Fruit fly (Drosophila melanogaster) whole organism, embryonic: ENCODE data around the gene CG4074.

Experiments used
- Atf3 ChIP-seq: fragments of 200-800 bp; sonication (Bioruptor generic); optimal IDR thresholded peaks from 3 replicates; lab custom pipeline; 2016; ENCODE audit warnings: missing biosample characterization, missing genetic modification characterization
- B-H2 ChIP-seq: fragments of 200-800 bp; sonication (Bioruptor generic); optimal IDR thresholded peaks from 2 replicates; lab custom pipeline; 2018; ENCODE audit warnings: missing biosample characterization, mild to moderate bottlenecking, missing genetic modification characterization
- BEAF-32 ChIP-seq: fragments of 200-800 bp; sonication (Bioruptor generic); optimal IDR thresholded peaks from 3 replicates; lab custom pipeline; 2017; ENCODE audit warnings: missing biosample characterization, missing genetic modification characterization, mild to moderate bottlenecking, moderate library complexity, missing genetic modification reagents
- Bdp1 ChIP-seq: fragments of 200-800 bp; sonication (Bioruptor generic); optimal IDR thresholded peaks from 3 replicates; lab custom pipeline; 2016; ENCODE audit warnings: missing biosample characterization, missing genetic modification characterization
- CG12659 ChIP-seq: fragments of 200-800 bp; sonication (Bioruptor generic); optimal IDR thresholded peaks from 3 replicates; lab custom pipeline; 2017; ENCODE audit warnings: mild to moderate bottlenecking, missing biosample characterization, missing genetic modification reagents, missing genetic modification characterization
- CG14014 ChIP-seq: fragments of 200-800 bp; sonication (Bioruptor generic); IDR thresholded peaks from 2 replicates; pipeline ENCODE4 v1.3.6; 2022; ENCODE audit warnings: missing biosample characterization, missing genetic modification characterization
- CG14710 ChIP-seq: fragments of 200-800 bp; sonication (Bioruptor generic); optimal IDR thresholded peaks from 3 replicates; lab custom pipeline; 2019; ENCODE audit warnings: missing biosample characterization, mild to moderate bottlenecking, missing genetic modification characterization, moderate library complexity
- CG1603 ChIP-seq: fragments of 200-800 bp; sonication (Bioruptor generic); optimal IDR thresholded peaks from 2 replicates; lab custom pipeline; 2019; ENCODE audit warnings: missing biosample characterization, mild to moderate bottlenecking, missing genetic modification characterization, moderate library complexity
- CG2120 ChIP-seq: fragments of 200-800 bp; sonication (Bioruptor generic); optimal IDR thresholded peaks from 3 replicates; lab custom pipeline; 2016; ENCODE audit warnings: missing biosample characterization, missing genetic modification characterization
- CG3838 ChIP-seq: fragments of 200-800 bp; sonication (Bioruptor generic); optimal IDR thresholded peaks from 3 replicates; lab custom pipeline; 2016; ENCODE audit warnings: missing biosample characterization, missing genetic modification characterization
- CG4424 ChIP-seq: fragments of 200-800 bp; sonication (Bioruptor generic); optimal IDR thresholded peaks from 3 replicates; lab custom pipeline; 2016; ENCODE audit warnings: missing biosample characterization, missing genetic modification characterization
- CG4730 ChIP-seq: fragments of 200-800 bp; sonication (Bioruptor generic); IDR thresholded peaks from 2 replicates; pipeline ENCODE4 v1.3.6; 2022; ENCODE audit warnings: missing biosample characterization, missing genetic modification characterization
- CG5180 ChIP-seq: fragments of 200-800 bp; sonication (Bioruptor generic); optimal IDR thresholded peaks from 3 replicates; lab custom pipeline; 2017; ENCODE audit warnings: missing biosample characterization, missing genetic modification characterization, mild to moderate bottlenecking, moderate library complexity, missing genetic modification reagents
- CG7963 ChIP-seq: fragments of 200-800 bp; sonication (Bioruptor generic); IDR thresholded peaks from 3 replicates; pipeline ENCODE4 v1.3.6; 2022; ENCODE audit warnings: missing biosample characterization, missing genetic modification characterization; ENCODE audit not compliant: partially characterized antibody
- CG9609 ChIP-seq: fragments of 200-800 bp; sonication (Bioruptor generic); optimal IDR thresholded peaks from 3 replicates; lab custom pipeline; 2016; ENCODE audit warnings: missing biosample characterization, missing genetic modification characterization
- CG9817 ChIP-seq: fragments of 200-800 bp; sonication (Bioruptor generic); optimal IDR thresholded peaks from 2 replicates; lab custom pipeline; 2018; ENCODE audit warnings: missing biosample characterization, mild to moderate bottlenecking, missing genetic modification characterization, moderate library complexity
- Deaf1 ChIP-seq: fragments of 200-800 bp; optimal IDR thresholded peaks from 3 replicates; lab custom pipeline; 2019; ENCODE audit warnings: missing biosample characterization, mild to moderate bottlenecking, missing genetic modification characterization, moderate library complexity
- Doc2 ChIP-seq: fragments of 200-800 bp; sonication (Bioruptor generic); IDR thresholded peaks from 2 replicates; pipeline ENCODE4 v1.3.6; 2022; ENCODE audit warnings: missing biosample characterization, missing genetic modification characterization
- Ets65A ChIP-seq: fragments of 200-800 bp; sonication (Bioruptor generic); peaks from one replicate; lab custom pipeline; 2016; ENCODE audit warnings: missing biosample characterization, missing genetic modification characterization
- Hey ChIP-seq: fragments of 200-800 bp; sonication (Bioruptor generic); optimal IDR thresholded peaks from 3 replicates; lab custom pipeline; 2018; ENCODE audit warnings: missing biosample characterization, mild to moderate bottlenecking, missing genetic modification characterization
- Hmr ChIP-seq: fragments of 200-800 bp; sonication (Bioruptor generic); optimal IDR thresholded peaks from 3 replicates; lab custom pipeline; 2017; ENCODE audit warnings: mild to moderate bottlenecking, missing biosample characterization, missing genetic modification reagents, missing genetic modification characterization
- Hr51 ChIP-seq, 2 experiments: fragments of 200-800 bp; sonication (Bioruptor generic); optimal IDR thresholded peaks; 2 replicates in 1 of 2; 3 replicates in 1 of 2; lab custom pipeline; 2016 to 2018; ENCODE audit warnings: missing biosample characterization in 2 of 2, missing genetic modification characterization in 2 of 2, mild to moderate bottlenecking in 1 of 2, moderate library complexity in 1 of 2
- NC2β ChIP-seq: fragments of 200-800 bp; sonication (Bioruptor generic); optimal IDR thresholded peaks from 2 replicates; lab custom pipeline; 2016; ENCODE audit warnings: missing biosample characterization, missing genetic modification characterization
- NFAT ChIP-seq: fragments of 200-800 bp; sonication (Bioruptor generic); IDR thresholded peaks from 2 replicates; pipeline ENCODE4 v1.3.6; 2022; ENCODE audit warnings: missing biosample characterization, missing genetic modification characterization
- Poxn ChIP-seq: fragments of 200-800 bp; sonication (Bioruptor generic); IDR thresholded peaks from 2 replicates; pipeline ENCODE4 v1.3.6; 2022; ENCODE audit warnings: missing biosample characterization, missing genetic modification characterization
- Rfx ChIP-seq: fragments of 200-800 bp; sonication (Bioruptor generic); IDR thresholded peaks from 2 replicates; pipeline ENCODE4 v1.3.6; 2022; ENCODE audit warnings: missing biosample characterization, missing genetic modification characterization
- Rx ChIP-seq: fragments of 200-800 bp; sonication (Bioruptor generic); IDR thresholded peaks from 2 replicates; pipeline ENCODE4 v1.3.6; 2022; ENCODE audit warnings: missing biosample characterization, missing genetic modification characterization
- Six4 ChIP-seq: fragments of 200-800 bp; sonication (Bioruptor generic); optimal IDR thresholded peaks from 2 replicates; lab custom pipeline; 2016; ENCODE audit warnings: missing biosample characterization, missing genetic modification characterization
- Ssrp ChIP-seq: fragments of 200-800 bp; sonication (Bioruptor generic); optimal IDR thresholded peaks from 2 replicates; lab custom pipeline; 2018; ENCODE audit warnings: missing biosample characterization, mild to moderate bottlenecking, missing genetic modification characterization, moderate library complexity
- TFAM ChIP-seq: fragments of 200-800 bp; sonication (Bioruptor generic); optimal IDR thresholded peaks from 2 replicates; lab custom pipeline; 2017; ENCODE audit warnings: missing biosample characterization, missing genetic modification characterization, inconsistent platforms
- Taf1 ChIP-seq: fragments of 200-800 bp; sonication (Bioruptor generic); IDR thresholded peaks from 2 replicates; pipeline ENCODE4 v1.3.6; 2022; ENCODE audit warnings: missing biosample characterization, missing genetic modification characterization
- ara ChIP-seq: fragments of 200-800 bp; sonication (Bioruptor generic); IDR thresholded peaks from 2 replicates; pipeline ENCODE4 v1.3.6; 2022; ENCODE audit warnings: missing biosample characterization, missing genetic modification characterization
- chif ChIP-seq, 2 experiments: fragments of 200-800 bp; sonication (Bioruptor generic); optimal IDR thresholded peaks; 3 replicates each; lab custom pipeline; 2016; ENCODE audit warnings: missing biosample characterization in 2 of 2, missing genetic modification characterization in 2 of 2
- chm ChIP-seq: fragments of 200-800 bp; sonication (Bioruptor generic); IDR thresholded peaks from 2 replicates; pipeline ENCODE4 v1.3.6; 2022; ENCODE audit warnings: missing biosample characterization, missing genetic modification characterization
- chn ChIP-seq: fragments of 200-800 bp; sonication (Bioruptor generic); optimal IDR thresholded peaks from 2 replicates; lab custom pipeline; 2016; ENCODE audit warnings: missing biosample characterization, missing genetic modification characterization
- crc ChIP-seq: fragments of 200-800 bp; sonication (Bioruptor generic); optimal IDR thresholded peaks from 2 replicates; lab custom pipeline; 2016; ENCODE audit warnings: missing biosample characterization, missing genetic modification characterization
- croc ChIP-seq: fragments of 200-800 bp; sonication (Bioruptor generic); conservative IDR thresholded peaks from 3 replicates; pipeline ENCODE4 v1.3.6; 2022; ENCODE audit warnings: missing biosample characterization, missing genetic modification characterization
- dati ChIP-seq: fragments of 200-800 bp; sonication (Bioruptor generic); IDR thresholded peaks from 2 replicates; pipeline ENCODE4 v1.3.6; 2022; ENCODE audit warnings: missing biosample characterization, missing genetic modification characterization
- dmrt11E ChIP-seq: fragments of 200-800 bp; sonication (Bioruptor generic); optimal IDR thresholded peaks from 3 replicates; lab custom pipeline; 2018; ENCODE audit warnings: missing biosample characterization, mild to moderate bottlenecking, missing genetic modification characterization, moderate library complexity
- dysf ChIP-seq: fragments of 200-800 bp; sonication (Bioruptor generic); IDR thresholded peaks from 3 replicates; pipeline ENCODE4 v1.3.6; 2022; ENCODE audit warnings: missing biosample characterization, missing genetic modification characterization
- fd3F ChIP-seq: fragments of 200-800 bp; sonication (Bioruptor generic); optimal IDR thresholded peaks from 2 replicates; lab custom pipeline; 2018; ENCODE audit warnings: missing biosample characterization, mild to moderate bottlenecking, missing genetic modification characterization, moderate library complexity
- fd64A ChIP-seq: fragments of 200-800 bp; sonication (Bioruptor generic); optimal IDR thresholded peaks from 3 replicates; lab custom pipeline; 2018; ENCODE audit warnings: missing biosample characterization, mild to moderate bottlenecking, missing genetic modification characterization
- fru ChIP-seq: fragments of >200 bp; optimal IDR thresholded peaks from 2 replicates; lab custom pipeline; 2017
- gcm2 ChIP-seq: fragments of 200-800 bp; sonication (Bioruptor generic); optimal IDR thresholded peaks from 2 replicates; lab custom pipeline; 2016; ENCODE audit warnings: missing biosample characterization, missing genetic modification characterization
- lola ChIP-seq, 3 experiments: fragments of >200 bp in 2 of 3; fragments of 200-800 bp in 1 of 3; sonication (Bioruptor generic) in 1 of 3; optimal IDR thresholded peaks; 2 replicates each; lab custom pipeline; 2017 to 2019; ENCODE audit warnings: missing biosample characterization in 3 of 3, missing genetic modification characterization in 3 of 3, mild to moderate bottlenecking in 1 of 3, moderate library complexity in 1 of 3
- nau ChIP-seq: fragments of 200-800 bp; sonication (Bioruptor generic); optimal IDR thresholded peaks from 3 replicates; lab custom pipeline; 2017; ENCODE audit warnings: missing biosample characterization, mild to moderate bottlenecking, missing genetic modification characterization, missing genetic modification reagents
- repo ChIP-seq: fragments of 200-800 bp; sonication (Bioruptor generic); optimal IDR thresholded peaks from 2 replicates; lab custom pipeline; 2016; ENCODE audit warnings: missing biosample characterization, missing genetic modification characterization
- seq ChIP-seq: fragments of 200-800 bp; sonication (Bioruptor generic); IDR thresholded peaks from 2 replicates; pipeline ENCODE4 v1.3.6; 2022; ENCODE audit warnings: missing biosample characterization, missing genetic modification characterization
- slp2 ChIP-seq: fragments of 200-800 bp; sonication (Bioruptor generic); optimal IDR thresholded peaks from 2 replicates; lab custom pipeline; 2016; ENCODE audit warnings: missing biosample characterization, missing genetic modification characterization
- tgo ChIP-seq: fragments of 200-800 bp; sonication (Bioruptor generic); IDR thresholded peaks from 3 replicates; pipeline ENCODE4 v1.3.6; 2022; ENCODE audit warnings: missing biosample characterization, missing genetic modification characterization
- usp ChIP-seq: fragments of >200 bp; optimal IDR thresholded peaks from 2 replicates; lab custom pipeline; 2017; ENCODE audit warnings: missing biosample characterization, missing genetic modification characterization

CG4074 gene

DNA sequence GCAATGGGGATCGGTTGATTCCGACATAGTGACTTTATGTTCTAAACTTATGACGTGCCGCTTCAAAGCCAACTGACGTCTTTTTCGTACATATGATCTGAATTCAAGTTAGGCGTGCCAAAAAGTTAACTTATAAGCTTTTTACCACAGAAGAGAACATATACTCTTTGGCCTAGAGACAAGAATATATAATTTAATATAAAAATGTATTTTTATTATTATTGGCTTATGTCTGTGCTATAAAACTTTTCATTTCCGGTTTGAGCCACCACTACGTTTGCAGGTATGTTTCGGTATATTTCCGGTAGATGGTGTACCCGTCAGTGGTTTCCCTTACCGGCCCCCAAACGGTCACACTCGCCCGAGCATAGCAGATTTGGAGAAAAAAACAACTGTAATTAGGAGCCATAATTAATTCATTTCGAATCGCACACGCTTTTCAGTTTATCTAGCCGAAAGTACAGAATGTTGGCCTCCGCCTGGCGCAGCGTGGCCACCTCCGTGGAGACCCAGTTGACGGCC, 29.1 kb upstream of the CG4074 start, which contains the start of the genes CG3698 and tzn (continued):
- TF ChIP-seq CG3838 (GFP tag; lab: Kevin White, UChicago) = peak; percentile 82
- TF ChIP-seq NFAT (GFP tag; lab: Robert Waterston, UW) = peak; percentile 97
- no peak for TF ChIP-seq CG5180 (GFP tag; lab: Kevin White, UChicago)
- TF ChIP-seq dysf = peak; percentile 92
- peak in 1 of 2 experiments; percentile 86 for TF ChIP-seq Hr51 (GFP tag; optimal IDR thresholded peaks at IDR 0.05; lab: Kevin White, UChicago)
- TF ChIP-seq CG14014 (GFP tag; lab: Robert Waterston, UW) = peak; percentile 91
- TF ChIP-seq gcm2 = peak; percentile 58
- TF ChIP-seq dmrt11E = peak; percentile 89
- TF ChIP-seq CG14710 (tag; lab: Kevin White, UChicago) = peak; percentile 93
- TF ChIP-seq CG2120 (GFP tag; lab: Kevin White, UChicago) = peak; percentile 63
- TF ChIP-seq B-H2 (GFP tag; lab: Kevin White, UChicago) = peak; percentile 93
- TF ChIP-seq Deaf1 (tag; lab: Kevin White, UChicago) = no peak
- no peak for TF ChIP-seq CG7963
- peak; percentile 79 to 87 for TF ChIP-seq chif (GFP tag; optimal IDR thresholded peaks at IDR 0.05; lab: Kevin White, UChicago)
- peak; percentile 43 for TF ChIP-seq BEAF-32 (GFP tag; lab: Kevin White, UChicago)
- TF ChIP-seq Poxn (GFP tag; lab: Robert Waterston, UW) = peak; percentile 72; the same call in 1 of the 2 replicates
- TF ChIP-seq slp2 (GFP tag; lab: Kevin White, UChicago) = peak; percentile 85
- no peak for TF ChIP-seq fru (lab: Kevin White, UChicago)
- peak; percentile 62; the same call in 1 of the 2 replicates for TF ChIP-seq Doc2
- TF ChIP-seq NC2β (GFP tag; lab: Kevin White, UChicago) = peak; percentile 84
- TF ChIP-seq chn (GFP tag; lab: Kevin White, UChicago) = peak; percentile 87
- TF ChIP-seq crc = peak; percentile 45
- TF ChIP-seq Six4 = peak; percentile 96
- TF ChIP-seq fd3F = peak; percentile 89
- TF ChIP-seq CG4730 = peak; percentile 88
- TF ChIP-seq Atf3 (GFP tag; lab: Kevin White, UChicago) = peak; percentile 45
- peak; percentile 95 for TF ChIP-seq CG4424 (GFP tag; lab: Kevin White, UChicago)
- TF ChIP-seq Taf1 (GFP tag; lab: Robert Waterston, UW) = peak; percentile 81
- TF ChIP-seq CG12659 = peak; percentile 96
- no peak for TF ChIP-seq usp (GFP tag; lab: Kevin White, UChicago)
- TF ChIP-seq TFAM (GFP tag; lab: Kevin White, UChicago) = peak; percentile 70
- peak; percentile 92 for TF ChIP-seq tgo (GFP tag; lab: Robert Waterston, UW)
- TF ChIP-seq fd64A (GFP tag; lab: Kevin White, UChicago) = peak; percentile 85
- TF ChIP-seq Rx (GFP tag; lab: Robert Waterston, UW) = peak; percentile 94
- TF ChIP-seq Bdp1 = peak; percentile 80
- TF ChIP-seq Hey = peak; percentile 84
- TF ChIP-seq ara (GFP tag; lab: Robert Waterston, UW) = peak; percentile 85
- TF ChIP-seq nau = no peak
- TF ChIP-seq dati (GFP tag; lab: Robert Waterston, UW) = peak; percentile 93
- TF ChIP-seq Hmr (GFP tag; lab: Kevin White, UChicago) = peak; percentile 99
- TF ChIP-seq CG1603 (tag; lab: Kevin White, UChicago) = peak; percentile 94
- peak; percentile 96 for TF ChIP-seq CG9817
- peak; percentile 84 for TF ChIP-seq repo (GFP tag; lab: Kevin White, UChicago)
- peak; percentile 97 for TF ChIP-seq chm (GFP tag; lab: Robert Waterston, UW)
- TF ChIP-seq seq (GFP tag; lab: Robert Waterston, UW) = peak; percentile 81; the same call in 1 of the 2 replicates
- peak; percentile 85 for TF ChIP-seq croc
- peak; percentile 82 for TF ChIP-seq CG9609 (GFP tag; lab: Kevin White, UChicago)
- TF ChIP-seq Ssrp (tag; lab: Kevin White, UChicago) = peak; percentile 87
- TF ChIP-seq lola (GFP tag; optimal IDR thresholded peaks at IDR 0.05; lab: Kevin White, UChicago) = peak in 1 of 3 experiments; percentile 75
- peak; percentile 97 for TF ChIP-seq Rfx (GFP tag; lab: Robert Waterston, UW)
- peak; percentile 100 for TF ChIP-seq Ets65A (GFP tag; lab: Kevin White, UChicago)
